Fruit fly (Drosophila melanogaster) whole organism, embryonic: Measurements from ENCODE around the gene Ir76b.

Source experiments
- CG10321 ChIP-seq: fragments of 200-800 bp; sonication (Bioruptor generic); IDR thresholded peaks from 2 replicates; pipeline ENCODE4 v1.3.6; 2022; ENCODE audit warnings: missing biosample characterization, missing genetic modification characterization
- CG10979 ChIP-seq: fragments of 200-800 bp; sonication (Bioruptor generic); optimal IDR thresholded peaks from 2 replicates; lab custom pipeline; 2018; ENCODE audit warnings: missing biosample characterization, mild to moderate bottlenecking, missing genetic modification characterization, moderate library complexity
- CG12219 ChIP-seq: fragments of 200-800 bp; sonication (Bioruptor generic); optimal IDR thresholded peaks from 3 replicates; lab custom pipeline; 2018; ENCODE audit warnings: missing biosample characterization, mild to moderate bottlenecking, missing genetic modification characterization
- CG12391 ChIP-seq: fragments of 200-800 bp; sonication (Bioruptor generic); optimal IDR thresholded peaks from 3 replicates; lab custom pipeline; 2018; ENCODE audit warnings: missing biosample characterization, mild to moderate bottlenecking, missing genetic modification characterization, moderate library complexity
- CG13123 ChIP-seq: fragments of 200-800 bp; sonication (Bioruptor generic); optimal IDR thresholded peaks from 2 replicates; lab custom pipeline; 2016; ENCODE audit warnings: missing biosample characterization, missing genetic modification characterization
- CG15269 ChIP-seq: fragments of 200-800 bp; sonication (Bioruptor generic); optimal IDR thresholded peaks from 2 replicates; lab custom pipeline; 2018; ENCODE audit warnings: missing biosample characterization, mild to moderate bottlenecking, missing genetic modification characterization, moderate library complexity
- CG1647 ChIP-seq: fragments of 200-800 bp; sonication (Bioruptor generic); optimal IDR thresholded peaks from 3 replicates; lab custom pipeline; 2016; ENCODE audit warnings: missing biosample characterization, missing genetic modification characterization
- CG16815 ChIP-seq: fragments of 200-800 bp; sonication (Bioruptor generic); optimal IDR thresholded peaks from 3 replicates; lab custom pipeline; 2017; ENCODE audit warnings: missing biosample characterization, mild to moderate bottlenecking, missing genetic modification characterization
- CG16863 ChIP-seq: fragments of 200-800 bp; sonication (Bioruptor generic); optimal IDR thresholded peaks from 3 replicates; lab custom pipeline; 2016; ENCODE audit warnings: missing biosample characterization, missing genetic modification characterization
- CG17328 ChIP-seq: fragments of 200-800 bp; sonication (Bioruptor generic); IDR thresholded peaks from 2 replicates; pipeline ENCODE4 v1.3.6; 2022; ENCODE audit warnings: missing biosample characterization, missing genetic modification characterization
- CG17568 ChIP-seq: fragments of 200-800 bp; sonication (Bioruptor generic); optimal IDR thresholded peaks from 2 replicates; lab custom pipeline; 2018; ENCODE audit warnings: missing biosample characterization, mild to moderate bottlenecking, missing genetic modification characterization, moderate library complexity
- CG17829 ChIP-seq: fragments of 200-800 bp; optimal IDR thresholded peaks from 2 replicates; lab custom pipeline; 2019; ENCODE audit warnings: missing biosample characterization, mild to moderate bottlenecking, missing genetic modification characterization, moderate library complexity
- CG17912 ChIP-seq: fragments of 200-800 bp; sonication (Bioruptor generic); optimal IDR thresholded peaks from 2 replicates; lab custom pipeline; 2018; ENCODE audit warnings: missing biosample characterization, mild to moderate bottlenecking, missing genetic modification characterization
- CG18764 ChIP-seq: fragments of 200-800 bp; sonication (Bioruptor generic); optimal IDR thresholded peaks from 3 replicates; lab custom pipeline; 2016; ENCODE audit warnings: missing biosample characterization, missing genetic modification characterization
- CG32767 ChIP-seq: fragments of 200-800 bp; sonication (Bioruptor generic); IDR thresholded peaks from 2 replicates; pipeline ENCODE4 v1.3.6; 2022; ENCODE audit warnings: missing biosample characterization, missing genetic modification characterization
- CG3407 ChIP-seq: fragments of 200-800 bp; sonication (Bioruptor generic); optimal IDR thresholded peaks from 2 replicates; lab custom pipeline; 2018; ENCODE audit warnings: missing biosample characterization, mild to moderate bottlenecking, missing genetic modification characterization
- CG3847 ChIP-seq: fragments of 200-800 bp; sonication (Bioruptor generic); IDR thresholded peaks from 2 replicates; pipeline ENCODE4 v1.3.6; 2022; ENCODE audit warnings: missing biosample characterization, missing genetic modification characterization
- CG4820 ChIP-seq: fragments of 200-800 bp; sonication (Bioruptor generic); optimal IDR thresholded peaks from 3 replicates; lab custom pipeline; 2016; ENCODE audit warnings: missing biosample characterization, missing genetic modification characterization
- CG6683 ChIP-seq: fragments of 200-800 bp; sonication (Bioruptor generic); optimal IDR thresholded peaks from 2 replicates; lab custom pipeline; 2017; ENCODE audit warnings: missing biosample characterization, mild to moderate bottlenecking, missing genetic modification characterization, missing genetic modification reagents
- CG6689 ChIP-seq: fragments of 200-800 bp; sonication (Bioruptor generic); IDR thresholded peaks from 2 replicates; pipeline ENCODE4 v1.3.6; 2022; ENCODE audit warnings: missing biosample characterization, missing genetic modification characterization
- CG6791 ChIP-seq: fragments of 200-800 bp; sonication (Bioruptor generic); IDR thresholded peaks from 3 replicates; pipeline ENCODE4 v1.3.6; 2022; ENCODE audit warnings: missing biosample characterization, missing genetic modification characterization; ENCODE audit not compliant: partially characterized antibody
- CG9932 ChIP-seq: fragments of 200-800 bp; sonication (Bioruptor generic); IDR thresholded peaks from 2 replicates; pipeline ENCODE4 v1.3.6; 2022; ENCODE audit warnings: missing biosample characterization, missing genetic modification characterization
- Dbx ChIP-seq: fragments of 200-800 bp; sonication (Bioruptor generic); IDR thresholded peaks from 3 replicates; pipeline ENCODE4 v1.3.6; 2022; ENCODE audit warnings: missing biosample characterization, missing genetic modification characterization
- Doc3 ChIP-seq: fragments of 200-800 bp; sonication (Bioruptor generic); IDR thresholded peaks from 3 replicates; pipeline ENCODE4 v1.3.6; 2022; ENCODE audit warnings: missing biosample characterization, missing genetic modification characterization; ENCODE audit not compliant: partially characterized antibody
- Dp ChIP-seq: fragments of 200-800 bp; sonication (Bioruptor generic); optimal IDR thresholded peaks from 2 replicates; lab custom pipeline; 2018; ENCODE audit warnings: missing biosample characterization, mild to moderate bottlenecking, missing genetic modification characterization, moderate library complexity
- Fer3 ChIP-seq: fragments of 200-800 bp; sonication (Bioruptor generic); optimal IDR thresholded peaks from 2 replicates; lab custom pipeline; 2018; ENCODE audit warnings: missing biosample characterization, mild to moderate bottlenecking, missing genetic modification characterization, moderate library complexity
- Lim3 ChIP-seq: fragments of 200-800 bp; sonication (Bioruptor generic); IDR thresholded peaks from 2 replicates; pipeline ENCODE4 v1.3.6; 2022; ENCODE audit warnings: missing biosample characterization, missing genetic modification characterization
- Lpt ChIP-seq: fragments of >200 bp; optimal IDR thresholded peaks from 2 replicates; lab custom pipeline; 2018; ENCODE audit warnings: missing biosample characterization, missing genetic modification characterization
- Mad ChIP-seq: fragments of 200-800 bp; sonication (Bioruptor generic); optimal IDR thresholded peaks from 2 replicates; lab custom pipeline; 2016; ENCODE audit warnings: missing biosample characterization, missing genetic modification characterization
- NC2α ChIP-seq: fragments of 200-800 bp; sonication (Bioruptor generic); optimal IDR thresholded peaks from 2 replicates; lab custom pipeline; 2016; ENCODE audit warnings: missing biosample characterization, missing genetic modification characterization
- NFAT ChIP-seq: fragments of 200-800 bp; sonication (Bioruptor generic); IDR thresholded peaks from 2 replicates; pipeline ENCODE4 v1.3.6; 2022; ENCODE audit warnings: missing biosample characterization, missing genetic modification characterization
- NfI ChIP-seq: fragments of 200-800 bp; sonication (Bioruptor generic); optimal IDR thresholded peaks from 3 replicates; lab custom pipeline; 2018; ENCODE audit warnings: missing biosample characterization, mild to moderate bottlenecking, missing genetic modification characterization, moderate library complexity
- Optix ChIP-seq: fragments of 200-800 bp; sonication (Bioruptor generic); IDR thresholded peaks from 3 replicates; pipeline ENCODE4 v1.3.6; 2022; ENCODE audit warnings: missing biosample characterization, missing genetic modification characterization
- Sin3A ChIP-seq: fragments of >200 bp; optimal IDR thresholded peaks from 2 replicates; lab custom pipeline; 2018
- Sox100B ChIP-seq: fragments of 200-800 bp; sonication (Bioruptor generic); optimal IDR thresholded peaks from 3 replicates; lab custom pipeline; 2018; ENCODE audit warnings: missing biosample characterization, mild to moderate bottlenecking, missing genetic modification characterization
- Ssrp ChIP-seq: fragments of 200-800 bp; sonication (Bioruptor generic); optimal IDR thresholded peaks from 2 replicates; lab custom pipeline; 2018; ENCODE audit warnings: missing biosample characterization, mild to moderate bottlenecking, missing genetic modification characterization, moderate library complexity
- Usf ChIP-seq: fragments of 200-800 bp; sonication (Bioruptor generic); optimal IDR thresholded peaks from 2 replicates; lab custom pipeline; 2017; ENCODE audit warnings: missing genotype, missing biosample characterization, missing genetic modification characterization
- br ChIP-seq: fragments of >200 bp; optimal IDR thresholded peaks from 2 replicates; lab custom pipeline; 2017
- dati ChIP-seq: fragments of 200-800 bp; sonication (Bioruptor generic); IDR thresholded peaks from 2 replicates; pipeline ENCODE4 v1.3.6; 2022; ENCODE audit warnings: missing biosample characterization, missing genetic modification characterization
- dimm ChIP-seq: fragments of 200-800 bp; sonication (Bioruptor generic); IDR thresholded peaks from 2 replicates; pipeline ENCODE4 v1.3.6; 2022; ENCODE audit warnings: missing biosample characterization, missing genetic modification characterization
- dpn ChIP-seq, 2 experiments: fragments of 200-800 bp; sonication (Bioruptor generic); optimal IDR thresholded peaks; 3 replicates each; lab custom pipeline; 2016; ENCODE audit warnings: missing biosample characterization in 2 of 2, missing genetic modification characterization in 2 of 2
- gsb ChIP-seq: fragments of 200-800 bp; sonication (Bioruptor generic); IDR thresholded peaks from 2 replicates; pipeline ENCODE4 v1.3.6; 2022; ENCODE audit warnings: missing biosample characterization, missing genetic modification characterization
- gsb-n ChIP-seq: fragments of 200-800 bp; sonication (Bioruptor generic); optimal IDR thresholded peaks from 3 replicates; lab custom pipeline; 2018; ENCODE audit warnings: missing biosample characterization, mild to moderate bottlenecking, missing genetic modification characterization
- ind ChIP-seq: fragments of 200-800 bp; sonication (Bioruptor generic); optimal IDR thresholded peaks from 3 replicates; lab custom pipeline; 2016; ENCODE audit warnings: missing biosample characterization, missing genetic modification characterization
- kay ChIP-seq: fragments of 200-800 bp; sonication (Bioruptor generic); optimal IDR thresholded peaks from 2 replicates; lab custom pipeline; 2016; ENCODE audit warnings: missing biosample characterization, missing genetic modification characterization
- phol ChIP-seq: fragments of 200-800 bp; sonication (Bioruptor generic); optimal IDR thresholded peaks from 3 replicates; lab custom pipeline; 2018; ENCODE audit warnings: missing biosample characterization, mild to moderate bottlenecking, missing genetic modification characterization, moderate library complexity
- repo ChIP-seq: fragments of 200-800 bp; sonication (Bioruptor generic); optimal IDR thresholded peaks from 2 replicates; lab custom pipeline; 2016; ENCODE audit warnings: missing biosample characterization, missing genetic modification characterization
- so ChIP-seq: fragments of 200-800 bp; sonication (Bioruptor generic); IDR thresholded peaks from 3 replicates; pipeline ENCODE4 v1.3.6; 2022; ENCODE audit warnings: missing biosample characterization, missing genetic modification characterization
- sob ChIP-seq: fragments of 200-800 bp; sonication (Bioruptor generic); IDR thresholded peaks from 2 replicates; pipeline ENCODE4 v1.3.6; 2022; ENCODE audit warnings: missing biosample characterization, missing genetic modification characterization
- stwl ChIP-seq: fragments of 200-800 bp; sonication (Bioruptor generic); optimal IDR thresholded peaks from 3 replicates; lab custom pipeline; 2018; ENCODE audit warnings: missing biosample characterization, mild to moderate bottlenecking, missing genetic modification characterization, moderate library complexity
- tll ChIP-seq, 2 experiments: fragments of 200-800 bp in 1 of 2; fragments of >200 bp in 1 of 2; sonication (Bioruptor generic) in 1 of 2; optimal IDR thresholded peaks; 2 replicates each; lab custom pipeline; 2017 to 2019; ENCODE audit warnings: missing biosample characterization in 2 of 2, missing genetic modification characterization in 2 of 2, mild to moderate bottlenecking in 1 of 2, moderate library complexity in 1 of 2
- unc-4 ChIP-seq: fragments of 200-800 bp; sonication (Bioruptor generic); IDR thresholded peaks from 2 replicates; pipeline ENCODE4 v1.3.6; 2022; ENCODE audit warnings: missing biosample characterization, missing genetic modification characterization; ENCODE audit not compliant: partially characterized antibody

Gene Ir76b

DNA sequence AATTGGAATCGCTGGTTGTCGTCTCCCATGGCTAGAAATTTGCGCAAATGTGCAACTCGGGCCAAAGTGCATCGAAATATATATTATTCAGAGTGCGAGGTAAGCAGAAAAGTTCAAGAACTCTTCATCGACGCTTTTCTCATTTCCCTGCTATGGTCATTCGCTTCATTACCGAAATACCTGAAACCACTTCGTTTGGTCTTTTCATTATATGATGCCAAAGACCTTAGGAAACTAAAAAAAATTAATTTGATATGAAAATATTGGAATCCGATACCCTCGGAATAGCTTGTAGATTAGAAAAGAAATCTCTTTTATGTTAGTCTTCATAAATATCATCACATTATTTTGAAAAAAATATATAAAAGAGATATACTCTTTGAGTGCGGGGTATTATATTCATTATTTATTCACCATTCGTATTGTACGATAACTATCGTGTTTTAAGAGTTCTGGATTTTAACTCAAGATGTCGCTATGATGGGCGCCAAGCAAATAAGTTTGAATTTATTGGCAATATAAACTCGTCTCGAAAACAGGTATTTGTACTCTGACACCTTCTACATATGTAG is 1.5 kb upstream of the Ir76b start, which contains the start of gene CG14187 (continued):
- TF ChIP-seq CG3407 (GFP tag; lab: Kevin White, UChicago): no peak
- TF ChIP-seq unc-4: peak; percentile 64
- TF ChIP-seq CG10321 (GFP tag; lab: Robert Waterston, UW): no peak
- TF ChIP-seq CG10979 (tag; lab: Kevin White, UChicago): no peak
- no peak for TF ChIP-seq Ssrp (tag; lab: Kevin White, UChicago)
- peak; percentile 0 for TF ChIP-seq CG15269 (tag; lab: Kevin White, UChicago)
- no peak for TF ChIP-seq ind
- TF ChIP-seq CG9932: peak; percentile 63; the same call in 1 of the 2 replicates
- no peak for TF ChIP-seq dati (GFP tag; lab: Robert Waterston, UW)
- no peak for TF ChIP-seq NC2α (GFP tag; lab: Kevin White, UChicago)
- TF ChIP-seq gsb-n (tag; lab: Kevin White, UChicago): no peak
- no peak for TF ChIP-seq Lpt
- no peak for TF ChIP-seq Lim3
- TF ChIP-seq Dbx: no peak
- TF ChIP-seq CG17328 (GFP tag; lab: Robert Waterston, UW): peak; percentile 34; the same call in 1 of the 2 replicates
- no peak for TF ChIP-seq so
- no peak for TF ChIP-seq sob (GFP tag; lab: Robert Waterston, UW)
- no peak for TF ChIP-seq Sin3A
- TF ChIP-seq CG3847 (GFP tag; lab: Robert Waterston, UW): peak; percentile 37; the same call in 1 of the 2 replicates
- TF ChIP-seq repo (GFP tag; lab: Kevin White, UChicago): no peak
- TF ChIP-seq Doc3: no peak
- no peak for TF ChIP-seq CG1647 (GFP tag; lab: Kevin White, UChicago)
- TF ChIP-seq Sox100B: no peak
- no peak for TF ChIP-seq CG16863 (GFP tag; lab: Kevin White, UChicago)
- no peak for TF ChIP-seq CG17568
- TF ChIP-seq Dp (GFP tag; lab: Kevin White, UChicago): peak; percentile 74
- TF ChIP-seq kay (GFP tag; lab: Kevin White, UChicago): no peak
- TF ChIP-seq gsb: no peak
- TF ChIP-seq CG17912 (GFP tag; lab: Kevin White, UChicago): no peak
- peak; percentile 8 for TF ChIP-seq Fer3
- no peak for TF ChIP-seq Usf
- no peak for TF ChIP-seq CG12219 (GFP tag; lab: Kevin White, UChicago)
- no peak for TF ChIP-seq CG4820
- TF ChIP-seq NFAT: no peak
- no peak for TF ChIP-seq CG6689 (GFP tag; lab: Robert Waterston, UW)
- no peak for TF ChIP-seq CG32767 (GFP tag; lab: Robert Waterston, UW)
- no peak for TF ChIP-seq CG16815 (GFP tag; lab: Kevin White, UChicago)
- no peak for TF ChIP-seq CG13123 (GFP tag; lab: Kevin White, UChicago)
- TF ChIP-seq Mad (GFP tag; lab: Kevin White, UChicago): no peak
- TF ChIP-seq CG6791 (GFP tag; lab: Robert Waterston, UW): no peak; the same call in 2 of the 3 replicates
- peak; percentile 9 for TF ChIP-seq CG17829 (tag; lab: Kevin White, UChicago)
- no peak for TF ChIP-seq phol (tag; lab: Kevin White, UChicago)
- no peak for TF ChIP-seq br (lab: Kevin White, UChicago)
- no peak for TF ChIP-seq stwl
- TF ChIP-seq NfI: no peak
- no peak for TF ChIP-seq dimm (GFP tag; lab: Robert Waterston, UW)
- TF ChIP-seq CG6683: no peak
- no peak for TF ChIP-seq dpn (GFP tag; optimal IDR thresholded peaks at IDR 0.05; lab: Kevin White, UChicago)
- TF ChIP-seq Optix (GFP tag; lab: Robert Waterston, UW): no peak
- TF ChIP-seq CG12391 (tag; lab: Kevin White, UChicago): peak; percentile 6
- TF ChIP-seq tll (GFP tag; optimal IDR thresholded peaks at IDR 0.05; lab: Kevin White, UChicago): no peak
- no peak for TF ChIP-seq CG18764 (GFP tag; lab: Kevin White, UChicago)
